Fruit fly (Drosophila melanogaster): Measurements from ENCODE around the gene Sdr.

Sdr gene

DNA sequence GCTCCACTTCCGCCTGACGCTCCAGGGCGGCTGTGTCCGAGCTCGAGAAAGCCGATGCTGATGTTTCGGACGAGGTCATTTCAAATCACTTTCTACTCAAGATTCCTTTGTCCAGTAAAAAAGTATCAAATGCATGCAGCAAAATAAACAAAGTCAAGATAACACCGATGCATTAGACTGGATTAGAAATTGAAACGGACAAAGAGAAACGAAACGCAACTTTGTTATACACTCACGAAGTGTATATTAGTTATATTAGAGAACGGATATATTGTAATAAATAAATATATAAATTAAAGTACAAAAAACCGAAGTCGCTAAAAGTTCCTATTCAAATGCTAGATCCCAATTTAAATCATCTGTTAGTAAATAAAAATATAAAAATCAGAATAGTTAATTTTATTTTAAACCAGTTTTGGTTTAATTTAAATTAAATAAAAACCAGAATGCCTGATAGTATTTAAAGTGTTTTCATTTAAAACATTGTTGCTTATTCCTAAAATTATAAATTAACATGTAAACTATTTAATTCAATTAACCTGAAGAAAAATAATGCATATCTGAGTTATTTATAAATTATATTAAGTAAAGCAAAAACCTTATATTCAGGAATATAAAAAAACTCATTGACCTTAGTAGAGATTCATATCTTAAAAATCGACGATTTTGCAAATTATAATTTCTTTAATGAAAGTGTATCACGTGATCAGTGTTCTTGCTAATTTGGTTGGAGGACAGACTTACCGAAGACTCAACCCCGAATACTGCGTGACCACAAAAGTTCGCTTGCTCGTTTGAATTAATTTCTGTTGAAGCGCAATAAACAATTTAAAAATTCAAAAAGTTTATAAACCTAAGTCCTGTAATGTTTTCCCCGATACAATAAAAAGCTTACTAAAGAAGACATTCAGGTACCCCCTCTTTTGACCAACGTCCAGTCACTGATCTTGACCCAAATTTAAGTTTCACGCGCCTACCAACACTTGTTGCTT is 24.3 kb upstream of the Sdr start, which contains the start of gene Dph2 (continued):
- TF ChIP-seq Mrtf (GFP tag; IDR thresholded peaks at IDR 0.05): peak; percentile 47; the same call in 1 of the 3 replicates
- peak; percentile 75 for TF ChIP-seq CG32772 (GFP tag; IDR thresholded peaks at IDR 0.05)
- no peak for TF ChIP-seq odd (GFP tag; optimal IDR thresholded peaks at IDR 0.05)
- peak; percentile 92 for TF ChIP-seq gem (tag; optimal IDR thresholded peaks at IDR 0.05)
- no peak for TF ChIP-seq D19B (GFP tag; optimal IDR thresholded peaks at IDR 0.05)
- no peak for TF ChIP-seq dati (GFP tag; IDR thresholded peaks at IDR 0.05)
- TF ChIP-seq her (GFP tag; optimal IDR thresholded peaks at IDR 0.05): no peak
- TF ChIP-seq CG12659 (GFP tag; optimal IDR thresholded peaks at IDR 0.05): peak; percentile 79
- TF ChIP-seq Nf-YC (tag; optimal IDR thresholded peaks at IDR 0.05): peak; percentile 78
- TF ChIP-seq nerfin-1 (tag; optimal IDR thresholded peaks at IDR 0.05): peak; percentile 57
- TF ChIP-seq CG9215 (GFP tag; IDR thresholded peaks at IDR 0.05): peak; percentile 63
- TF ChIP-seq Side (GFP tag; optimal IDR thresholded peaks at IDR 0.05): peak; percentile 25
- TF ChIP-seq CG12942 (GFP tag; optimal IDR thresholded peaks at IDR 0.05): peak; percentile 44
- peak; percentile 65 for TF ChIP-seq CG17385 (GFP tag; optimal IDR thresholded peaks at IDR 0.05)
- peak; percentile 43 for TF ChIP-seq stwl (tag; optimal IDR thresholded peaks at IDR 0.05)
- no peak for TF ChIP-seq ERR (GFP tag; optimal IDR thresholded peaks at IDR 0.05)
- peak; percentile 80 for TF ChIP-seq Meics (GFP tag; optimal IDR thresholded peaks at IDR 0.05)
- TF ChIP-seq btn (GFP tag; optimal IDR thresholded peaks at IDR 0.05): no peak
- TF ChIP-seq H2.0 (GFP tag; IDR thresholded peaks at IDR 0.05): peak; percentile 80
- TF ChIP-seq scrt (GFP tag; optimal IDR thresholded peaks at IDR 0.05): peak; percentile 25
- TF ChIP-seq CG6683 (GFP tag; optimal IDR thresholded peaks at IDR 0.05): peak; percentile 39
- TF ChIP-seq fd102C (GFP tag; optimal IDR thresholded peaks at IDR 0.05): no peak
- peak; percentile 88 for TF ChIP-seq Ptx1 (GFP tag; IDR thresholded peaks at IDR 0.05)
- TF ChIP-seq pnt (GFP tag; optimal IDR thresholded peaks at IDR 0.05): peak; percentile 11
- TF ChIP-seq CG17186 (GFP tag; optimal IDR thresholded peaks at IDR 0.05): peak; percentile 62
- peak; percentile 95 for TF ChIP-seq Myb (GFP tag; optimal IDR thresholded peaks at IDR 0.05)
- TF ChIP-seq CG8478 (optimal IDR thresholded peaks at IDR 0.05): no peak
- peak; percentile 67 for TF ChIP-seq B-H1 (GFP tag; IDR thresholded peaks at IDR 0.05)
- TF ChIP-seq CG14860 (GFP tag; IDR thresholded peaks at IDR 0.05; ENCODE audit: partially characterized antibody): no peak
- peak; percentile 2 for TF ChIP-seq bab2 (GFP tag; optimal IDR thresholded peaks at IDR 0.05)
- no peak for TF ChIP-seq Doc3 (GFP tag; IDR thresholded peaks at IDR 0.05; ENCODE audit: partially characterized antibody)
- peak; percentile 22 for TF ChIP-seq HLH54F (GFP tag; optimal IDR thresholded peaks at IDR 0.05)
- TF ChIP-seq CG8388 (GFP tag; optimal IDR thresholded peaks at IDR 0.05): peak; percentile 78
- peak; percentile 75 for TF ChIP-seq Drgx (GFP tag; IDR thresholded peaks at IDR 0.05)
- TF ChIP-seq Hmx (GFP tag; optimal IDR thresholded peaks at IDR 0.05): no peak
- TF ChIP-seq CG5953 (GFP tag; IDR thresholded peaks at IDR 0.05): peak; percentile 73
- peak; percentile 60; the same call in 1 of the 3 replicates for TF ChIP-seq gce (GFP tag; IDR thresholded peaks at IDR 0.05)
- TF ChIP-seq ci (GFP tag; IDR thresholded peaks at IDR 0.05): peak; percentile 75
- TF ChIP-seq HLH4C (GFP tag; IDR thresholded peaks at IDR 0.05; ENCODE audit: partially characterized antibody): no peak
- TF ChIP-seq Lpt (GFP tag; optimal IDR thresholded peaks at IDR 0.05): no peak
- TF ChIP-seq sug (tag; optimal IDR thresholded peaks at IDR 0.05): peak; percentile 65
- peak; percentile 42 for TF ChIP-seq CG10543 (GFP tag; optimal IDR thresholded peaks at IDR 0.05)
- TF ChIP-seq CG12744 (GFP tag; optimal IDR thresholded peaks at IDR 0.05): no peak
- no peak for TF ChIP-seq Doc2 (GFP tag; IDR thresholded peaks at IDR 0.05)
- TF ChIP-seq CG5180 (GFP tag; optimal IDR thresholded peaks at IDR 0.05): no peak
- TF ChIP-seq CG12219 (GFP tag; optimal IDR thresholded peaks at IDR 0.05): no peak
- TF ChIP-seq chinmo (GFP tag; IDR thresholded peaks at IDR 0.05; ENCODE audit: partially characterized antibody): 0 out of 4 replicates have a peak, but pooled peaks have one; percentile 25
- peak; percentile 80 for TF ChIP-seq zfh1 (GFP tag; IDR thresholded peaks at IDR 0.05)
- peak; percentile 16 for TF ChIP-seq Bteb2 (GFP tag; optimal IDR thresholded peaks at IDR 0.05)

All from whole organism, embryonic.